Worm (Caenorhabditis elegans) whole organism, L4 larva: ENCODE measurements around the gene dop-5.

Experiments
- R02D3.7 ChIP-seq: fragments of 150-350 bp; sonication (generic microtip); optimal IDR thresholded peaks from 3 replicates; lab custom pipeline; 2014; ENCODE audit warnings: missing biosample characterization, missing genetic modification characterization
- ceh-20 ChIP-seq: fragments of 200-800 bp; sonication (Bioruptor generic); IDR thresholded peaks from 2 replicates; pipeline ENCODE4 v1.3.6; 2022; ENCODE audit warnings: missing genetic modification reagents, missing genetic modification characterization, missing compliant biosample characterization
- ctbp-1 ChIP-seq: fragments of 200-800 bp; sonication (Bioruptor generic); IDR thresholded peaks from 2 replicates; pipeline ENCODE4 v1.3.6; 2022; ENCODE audit warnings: missing genetic modification reagents, missing genetic modification characterization, missing compliant biosample characterization
- mdl-1 ChIP-seq, 2 experiments: fragments of 150-350 bp in 1 of 2; sonication (generic microtip) in 1 of 2; optimal IDR thresholded peaks; 2 replicates each; lab custom pipeline; 2014 to 2017; ENCODE audit warnings: missing biosample characterization in 2 of 2, missing genetic modification characterization in 2 of 2
- mdt-29 ChIP-seq: fragments of 200-800 bp; sonication (Bioruptor generic); IDR thresholded peaks from 2 replicates; pipeline ENCODE4 v1.3.6; 2022; ENCODE audit warnings: missing genetic modification reagents, missing genetic modification characterization, missing compliant biosample characterization
- nhr-11 ChIP-seq: fragments of 150-350 bp; optimal IDR thresholded peaks from 2 replicates; lab custom pipeline; 2014; ENCODE audit warnings: missing biosample characterization, missing genetic modification characterization
- nhr-48 ChIP-seq: sonication (generic microtip); optimal IDR thresholded peaks from 2 replicates; lab custom pipeline; 2016; ENCODE audit warnings: mild to moderate bottlenecking, missing genetic modification characterization, missing compliant biosample characterization
- nhr-6 ChIP-seq: fragments of 150-350 bp; optimal IDR thresholded peaks from 2 replicates; lab custom pipeline; 2014; ENCODE audit warnings: missing biosample characterization, missing genetic modification characterization
- pha-4 ChIP-seq, 2 experiments: fragments of 150-350 bp in 1 of 2; fragments of 200-800 bp in 1 of 2; sonication (Bioruptor generic) in 1 of 2; IDR thresholded peaks in 1 of 2; optimal IDR thresholded peaks in 1 of 2; 2 replicates each; pipeline versions ENCODE4 v1.3.6 to Lab custom; 2014 to 2022; ENCODE audit warnings: missing genetic modification characterization in 2 of 2, missing genetic modification reagents in 2 of 2, missing biosample characterization in 1 of 2, missing compliant biosample characterization in 1 of 2
- tag-97 ChIP-seq: fragments of 200-800 bp; sonication (Bioruptor generic); IDR thresholded peaks from 2 replicates; pipeline ENCODE4 v1.3.6; 2022; ENCODE audit warnings: missing genetic modification characterization, missing compliant biosample characterization
- unc-62 ChIP-seq, 3 experiments: fragments of 150-350 bp in 1 of 3; sonication (generic microtip); optimal IDR thresholded peaks in 2 of 3; peaks in 1 of 3; 1 replicate in 1 of 3; 2 replicates in 2 of 3; lab custom pipeline; 2014 to 2017; ENCODE audit warnings: missing biosample characterization in 3 of 3, missing genetic modification characterization in 3 of 3, missing genetic modification reagents in 3 of 3, missing genotype in 1 of 3

- TF ChIP-seq pha-4 (GFP tag; IDR thresholded peaks at IDR 0.05; lab: Robert Waterston, UW) = no peak
- no peak for TF ChIP-seq pha-4 (tag; optimal IDR thresholded peaks at IDR 0.05; lab: Kevin White, UChicago)
- TF ChIP-seq tag-97 (GFP tag; lab: Robert Waterston, UW) = no peak
- no peak for TF ChIP-seq ceh-20 (GFP tag; lab: Robert Waterston, UW)
- TF ChIP-seq nhr-6 (tag; lab: Kevin White, UChicago) = no peak
- TF ChIP-seq R02D3.7 (tag; lab: Kevin White, UChicago) = no peak
- TF ChIP-seq nhr-11 = no peak
- no peak for TF ChIP-seq mdt-29
- TF ChIP-seq ctbp-1 (GFP tag; lab: Robert Waterston, UW) = no peak
- TF ChIP-seq unc-62 (GFP tag; optimal IDR thresholded peaks at IDR 0.05 in 1 of 2; lab: Kevin White, UChicago) = no peak
- no peak for TF ChIP-seq unc-62 (tag; optimal IDR thresholded peaks at IDR 0.05; lab: Kevin White, UChicago)
- no peak for TF ChIP-seq nhr-48 (tag; lab: Kevin White, UChicago)
- TF ChIP-seq mdl-1 (tag; optimal IDR thresholded peaks at IDR 0.05; lab: Kevin White, UChicago) = no peak
These were observed 30.1 kb downstream of the dop-5 start for ce11 chrV:11335757-11336418.
